Fruit fly (Drosophila melanogaster) whole organism, pupa: Measurements from ENCODE around the gene CG5906.

Experiments used
- CG15710 ChIP-seq: fragments of 200-800 bp; sonication (Bioruptor generic); optimal IDR thresholded peaks from 2 replicates; lab custom pipeline; 2018; ENCODE audit warnings: missing biosample characterization, mild to moderate bottlenecking, missing genetic modification characterization, moderate library complexity
- EcR ChIP-seq: fragments of 200-800 bp; sonication (Bioruptor generic); optimal IDR thresholded peaks from 3 replicates; lab custom pipeline; 2019; ENCODE audit warnings: missing biosample characterization, missing genetic modification characterization, mild to moderate bottlenecking, moderate library complexity, missing genetic modification reagents
- Snoo ChIP-seq: fragments of 200-800 bp; sonication (Bioruptor generic); optimal IDR thresholded peaks from 3 replicates; lab custom pipeline; 2017; ENCODE audit warnings: missing biosample characterization, mild to moderate bottlenecking, missing genetic modification characterization, inconsistent platforms
- rn ChIP-seq: fragments of 200-800 bp; sonication (Bioruptor generic); IDR thresholded peaks from 2 replicates; pipeline ENCODE4 v1.3.6; 2022; ENCODE audit warnings: missing biosample characterization, missing genetic modification characterization

dm6 chr3L:11862266-11862665, 8.8 kb downstream of the CG5906 start:
- no peak for TF ChIP-seq Snoo
- TF ChIP-seq rn (GFP tag; lab: Robert Waterston, UW) = no peak
- TF ChIP-seq CG15710 (tag; lab: Kevin White, UChicago) = no peak
- no peak for TF ChIP-seq EcR (GFP tag; lab: Kevin White, UChicago)
